Worm (Caenorhabditis elegans): Measurements from ENCODE around the gene M04C3.5.

DNA sequence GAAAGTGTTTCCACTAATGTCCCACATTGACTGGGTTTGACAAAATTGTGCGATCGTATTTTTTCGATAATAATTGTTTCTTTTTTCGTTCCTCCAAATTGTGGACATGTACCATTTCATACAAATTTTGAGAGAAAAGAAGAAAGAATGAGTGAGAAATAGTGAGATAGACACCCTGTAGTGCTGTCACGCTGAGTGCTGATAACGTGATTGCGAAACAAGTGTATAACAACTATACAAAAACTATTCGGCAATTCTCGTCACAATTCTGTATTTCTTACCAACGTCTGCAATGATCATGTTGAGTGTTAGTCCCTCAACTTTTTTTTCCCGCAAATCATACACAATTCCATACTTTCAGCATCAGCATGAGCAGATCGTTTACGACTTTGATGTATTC, 13.2 kb upstream of the M04C3.5 start, which contains the start of gene C25F9.14:
- TF ChIP-seq pha-4 (tag; optimal IDR thresholded peaks at IDR 0.05) (no peak), snpc-4 (tag; optimal IDR thresholded peaks at IDR 0.05) (no peak), hlh-1 (tag; optimal IDR thresholded peaks at IDR 0.05) (no peak), sem-2 (GFP tag; optimal IDR thresholded peaks at IDR 0.05) (no peak), sptf-1 (tag; optimal IDR thresholded peaks at IDR 0.05) (no peak), drap-1 (GFP tag; optimal IDR thresholded peaks at IDR 0.05) (no peak)
